Worm (Caenorhabditis elegans) whole organism, L1 larva: ENCODE measurements around the gene C50H2.5.

Source experiments
- aha-1 ChIP-seq: fragments of 150-350 bp; optimal IDR thresholded peaks from 2 replicates; lab custom pipeline; 2014; ENCODE audit warnings: missing biosample characterization, missing genetic modification characterization
- ceh-82 ChIP-seq, 3 experiments: fragments of 150-350 bp in 1 of 3; sonication (generic microtip) in 2 of 3; optimal IDR thresholded peaks; 2 replicates each; lab custom pipeline; 2014 to 2017; ENCODE audit warnings: missing biosample characterization in 3 of 3, missing genetic modification characterization in 3 of 3
- ceh-88 ChIP-seq: fragments of 200-800 bp; sonication (Bioruptor generic); IDR thresholded peaks from 2 replicates; pipeline ENCODE4 v1.3.6; 2022; ENCODE audit warnings: missing genetic modification characterization, missing compliant biosample characterization
- fos-1 ChIP-seq: fragments of 150-350 bp; optimal IDR thresholded peaks from 2 replicates; lab custom pipeline; 2014; ENCODE audit warnings: missing biosample characterization, missing genetic modification characterization
- lin-13 ChIP-seq: fragments of 150-350 bp; optimal IDR thresholded peaks from 2 replicates; lab custom pipeline; 2014; ENCODE audit warnings: missing biosample characterization, missing genetic modification reagents, missing genetic modification characterization
- pqm-1 ChIP-seq: sonication (generic microtip); optimal IDR thresholded peaks from 3 replicates; lab custom pipeline; 2017; ENCODE audit warnings: missing biosample characterization, missing genetic modification characterization

DNA sequence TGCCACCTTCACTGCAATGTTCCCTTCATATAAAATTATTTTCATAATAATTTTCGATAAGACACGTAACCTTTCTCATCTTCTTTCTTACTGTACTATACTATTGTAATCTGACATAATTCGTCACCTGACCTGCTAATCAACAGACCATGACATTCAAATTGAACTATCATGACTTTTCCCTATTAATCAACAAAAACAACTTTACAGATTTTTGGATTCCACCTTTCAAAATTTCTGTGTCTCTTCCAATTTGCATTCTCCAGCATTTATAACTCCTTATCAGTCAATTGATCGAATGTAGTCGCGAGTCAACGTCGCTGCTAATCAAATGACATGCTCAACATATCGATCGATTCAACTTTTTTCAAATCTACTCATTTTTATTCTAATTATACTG is 28.9 kb upstream of the C50H2.5 start, which contains the start of gene fshr-1:
- TF ChIP-seq ceh-82 (tag; optimal IDR thresholded peaks at IDR 0.05; lab: Kevin White, UChicago) (no peak), ceh-88 (GFP tag; lab: Robert Waterston, UW) (no peak), lin-13 (GFP tag; lab: Kevin White, UChicago) (no peak), fos-1 (tag; lab: Kevin White, UChicago) (no peak), pqm-1 (tag; lab: Kevin White, UChicago) (no peak), aha-1 (tag; lab: Kevin White, UChicago) (no peak)
